Worm (Caenorhabditis elegans) whole organism, young adult: ENCODE results near the gene F41E6.17.

Source experiments
- F10E7.11 ChIP-seq: sonication (generic microtip); optimal IDR thresholded peaks from 2 replicates; lab custom pipeline; 2017; ENCODE audit warnings: mild to moderate bottlenecking, missing genetic modification characterization, moderate library complexity, missing compliant biosample characterization
- dpl-1 ChIP-seq: fragments of 150-350 bp; optimal IDR thresholded peaks from 2 replicates; lab custom pipeline; 2014; ENCODE audit warnings: missing biosample characterization, missing genetic modification reagents, missing genetic modification characterization
- lag-1 ChIP-seq: fragments of 200-800 bp; sonication (Bioruptor generic); IDR thresholded peaks from 2 replicates; pipeline ENCODE4 v1.3.6; 2022; ENCODE audit warnings: missing genetic modification reagents, missing genetic modification characterization, missing compliant biosample characterization

DNA sequence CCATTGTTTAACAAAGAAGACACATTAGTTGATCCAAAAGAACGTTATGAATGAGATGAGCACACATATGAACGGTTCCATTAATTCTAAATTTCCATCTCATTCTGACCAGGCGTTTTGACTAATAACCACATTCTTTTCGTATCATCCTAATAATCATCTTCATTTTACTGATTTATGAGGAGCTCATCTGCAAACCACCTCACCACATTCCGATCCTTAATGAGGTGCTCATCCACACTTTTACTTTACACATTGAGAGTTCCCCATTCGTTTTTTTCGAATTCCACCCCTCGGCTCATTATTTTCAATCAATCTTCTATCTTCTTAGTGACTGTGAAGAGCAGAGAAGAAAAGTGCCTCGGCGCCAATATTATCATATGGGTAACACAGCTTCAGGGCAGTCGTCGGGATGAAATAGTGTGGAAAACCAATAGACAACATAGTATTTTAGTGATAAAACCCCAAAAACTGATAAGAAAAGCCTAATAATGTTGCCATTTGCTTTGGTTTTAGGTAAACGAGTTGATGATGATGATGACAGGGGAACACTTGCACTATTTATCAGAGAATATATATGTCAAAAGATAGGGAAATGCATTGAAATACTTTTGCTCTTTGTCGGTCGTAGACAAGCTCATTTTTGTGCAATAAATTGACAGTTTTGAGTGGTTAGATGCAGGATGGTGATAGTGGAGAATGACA lies 27.3 kb downstream of the F41E6.17 start:
- TF ChIP-seq dpl-1 (GFP tag; lab: Kevin White, UChicago) (no peak), F10E7.11 (tag; lab: Kevin White, UChicago) (no peak), lag-1 (GFP tag; lab: Robert Waterston, UW) (no peak)
